Worm (Caenorhabditis elegans): ENCODE measurements around the gene pdhk-2.

ce11 chrIII:8733237-8733636 is 8.0 kb downstream of the pdhk-2 start:
- TF ChIP-seq egl-27 (tag; optimal IDR thresholded peaks at IDR 0.05), result peak; percentile 9
- no peak for TF ChIP-seq unc-39 (tag; optimal IDR thresholded peaks at IDR 0.05)
- no peak for TF ChIP-seq sea-2 (GFP tag; optimal IDR thresholded peaks at IDR 0.05)
- TF ChIP-seq nhr-23 (tag; optimal IDR thresholded peaks at IDR 0.05), result no peak
- no peak for TF ChIP-seq skn-1 (tag; optimal IDR thresholded peaks at IDR 0.05)
- TF ChIP-seq ZK546.5 (tag; optimal IDR thresholded peaks at IDR 0.05), result no peak

Data from whole organism, L3 larva.